Worm (Caenorhabditis elegans): ENCODE data around the gene sra-1.

The sra-1 gene

ce11 chrII:9474367-9475105, 46.9 kb downstream of the sra-1 start, which contains the start of the genes chil-25 and chil-26:
TSS of gene chil-25 (minus strand) at chrII:9474467.
TSS of gene chil-26 (plus strand) at chrII:9475055.
- TF ChIP-seq T22C8.4 (GFP tag; IDR thresholded peaks at IDR 0.05) (no peak), ztf-29 (GFP tag; IDR thresholded peaks at IDR 0.05) (no peak), cog-1 (tag; optimal IDR thresholded peaks at IDR 0.05) (no peak), ref-1 (GFP tag; conservative IDR thresholded peaks at IDR 0.05) (no peak), tab-1 (GFP tag; IDR thresholded peaks at IDR 0.05) (no peak), klf-2 (GFP tag; conservative IDR thresholded peaks at IDR 0.05) (no peak), flt-1 (GFP tag; IDR thresholded peaks at IDR 0.05) (no peak), ztf-23 (GFP tag; IDR thresholded peaks at IDR 0.05) (no peak), med-1 (GFP tag; optimal IDR thresholded peaks at IDR 0.05; ENCODE audit: insufficient read depth) (no peak)

Measured in whole organism, midembryonic.